Worm (Caenorhabditis elegans) whole organism, late embryonic: ENCODE measurements around the gene irld-19.

Experiments
- C38D4.7 ChIP-seq: fragments of 200-800 bp; sonication (Bioruptor generic); optimal IDR thresholded peaks from 2 replicates; lab custom pipeline; 2018; ENCODE audit warnings: mild to moderate bottlenecking, missing genetic modification characterization, moderate library complexity, missing compliant biosample characterization
- F13H6.1 ChIP-seq: sonication (generic microtip); optimal IDR thresholded peaks from 2 replicates; lab custom pipeline; 2016; ENCODE audit warnings: missing genetic modification characterization, missing compliant biosample characterization
- K02D7.2 ChIP-seq: sonication (generic microtip); optimal IDR thresholded peaks from 2 replicates; lab custom pipeline; 2017; ENCODE audit warnings: mild to moderate bottlenecking, missing genetic modification characterization, missing compliant biosample characterization
- K09A11.1 ChIP-seq: sonication (generic microtip); optimal IDR thresholded peaks from 2 replicates; lab custom pipeline; 2017; ENCODE audit warnings: antibody characterized with exemption, mild to moderate bottlenecking, missing genetic modification characterization, missing compliant biosample characterization; ENCODE audit not compliant: insufficient read depth
- T23F11.4 ChIP-seq: fragments of 200-800 bp; sonication (Bioruptor generic); optimal IDR thresholded peaks from 2 replicates; lab custom pipeline; 2018; ENCODE audit warnings: mild to moderate bottlenecking, missing genetic modification characterization, missing compliant biosample characterization
- ahr-1 ChIP-seq: sonication (generic microtip); optimal IDR thresholded peaks from 2 replicates; lab custom pipeline; 2016; ENCODE audit warnings: missing genetic modification characterization, missing compliant biosample characterization
- ceh-18 ChIP-seq: sonication (generic microtip); optimal IDR thresholded peaks from 2 replicates; lab custom pipeline; 2016; ENCODE audit warnings: missing genetic modification characterization, missing compliant biosample characterization
- ceh-19 ChIP-seq: fragments of 200-800 bp; sonication (Bioruptor generic); optimal IDR thresholded peaks from 2 replicates; lab custom pipeline; 2018; ENCODE audit warnings: mild to moderate bottlenecking, missing genetic modification characterization, missing compliant biosample characterization
- ceh-22 ChIP-seq: sonication (generic microtip); optimal IDR thresholded peaks from 2 replicates; lab custom pipeline; 2017; ENCODE audit warnings: missing biosample characterization, missing genetic modification characterization
- ceh-24 ChIP-seq: sonication (generic microtip); optimal IDR thresholded peaks from 2 replicates; lab custom pipeline; 2016; ENCODE audit warnings: mild to moderate bottlenecking, missing genetic modification characterization, missing compliant biosample characterization
- ceh-30 ChIP-seq: fragments of 150-350 bp; optimal IDR thresholded peaks from 2 replicates; lab custom pipeline; 2014; ENCODE audit warnings: missing biosample characterization, missing genetic modification characterization
- ceh-31 ChIP-seq: sonication (generic microtip); optimal IDR thresholded peaks from 2 replicates; lab custom pipeline; 2016; ENCODE audit warnings: missing genetic modification characterization, missing compliant biosample characterization
- ceh-34 ChIP-seq: sonication (generic microtip); optimal IDR thresholded peaks from 2 replicates; lab custom pipeline; 2016; ENCODE audit warnings: mild to moderate bottlenecking, missing genetic modification characterization, missing compliant biosample characterization
- ceh-45 ChIP-seq: fragments of 200-800 bp; sonication (Bioruptor generic); IDR thresholded peaks from 2 replicates; pipeline ENCODE4 v1.3.6; 2022; ENCODE audit warnings: missing genetic modification reagents, missing genetic modification characterization, missing compliant biosample characterization
- ceh-48 ChIP-seq: sonication (generic microtip); optimal IDR thresholded peaks from 2 replicates; lab custom pipeline; 2016; ENCODE audit warnings: missing genetic modification characterization, inconsistent platforms, missing compliant biosample characterization
- ceh-6 ChIP-seq: fragments of 200-800 bp; sonication (Bioruptor generic); optimal IDR thresholded peaks from 2 replicates; lab custom pipeline; 2018; ENCODE audit warnings: mild to moderate bottlenecking, missing genetic modification characterization, missing compliant biosample characterization
- ceh-9 ChIP-seq: sonication (generic microtip); optimal IDR thresholded peaks from 2 replicates; lab custom pipeline; 2016; ENCODE audit warnings: mild to moderate bottlenecking, missing genetic modification characterization, inconsistent platforms, missing compliant biosample characterization
- elt-2 ChIP-seq: sonication (generic microtip); optimal IDR thresholded peaks from 2 replicates; lab custom pipeline; 2016; ENCODE audit warnings: missing genetic modification reagents, missing genetic modification characterization, missing compliant biosample characterization
- eyg-1 ChIP-seq: sonication (generic microtip); optimal IDR thresholded peaks from 2 replicates; lab custom pipeline; 2016; ENCODE audit warnings: missing genotype, missing genetic modification characterization, missing compliant biosample characterization
- fax-1 ChIP-seq: sonication (generic microtip); optimal IDR thresholded peaks from 2 replicates; lab custom pipeline; 2016; ENCODE audit warnings: missing genotype, missing genetic modification characterization, missing compliant biosample characterization
- fkh-10 ChIP-seq: fragments of 150-350 bp; optimal IDR thresholded peaks from 2 replicates; lab custom pipeline; 2014; ENCODE audit warnings: missing biosample characterization, missing genetic modification reagents, missing genetic modification characterization
- hlh-6 ChIP-seq: sonication (generic microtip); optimal IDR thresholded peaks from 2 replicates; lab custom pipeline; 2016; ENCODE audit warnings: missing genotype, missing genetic modification characterization, missing compliant biosample characterization
- lin-11 ChIP-seq: fragments of 200-800 bp; sonication (Bioruptor generic); optimal IDR thresholded peaks from 2 replicates; lab custom pipeline; 2018; ENCODE audit warnings: mild to moderate bottlenecking, missing genetic modification characterization, missing compliant biosample characterization
- madf-2 ChIP-seq: sonication (generic microtip); optimal IDR thresholded peaks from 2 replicates; lab custom pipeline; 2017; ENCODE audit warnings: missing genetic modification characterization, missing compliant biosample characterization
- mec-3 ChIP-seq: sonication (generic microtip); optimal IDR thresholded peaks from 2 replicates; lab custom pipeline; 2016; ENCODE audit warnings: borderline replicate concordance, missing genetic modification characterization, missing compliant biosample characterization
- npax-4 ChIP-seq: sonication (generic microtip); optimal IDR thresholded peaks from 2 replicates; lab custom pipeline; 2016; ENCODE audit warnings: missing genetic modification characterization, missing compliant biosample characterization
- pat-9 ChIP-seq: fragments of 200-800 bp; sonication (Bioruptor generic); optimal IDR thresholded peaks from 2 replicates; lab custom pipeline; 2018; ENCODE audit warnings: mild to moderate bottlenecking, missing genetic modification characterization, moderate library complexity, missing compliant biosample characterization
- pha-4 ChIP-seq: fragments of 150-350 bp; optimal IDR thresholded peaks from 2 replicates; lab custom pipeline; 2018; ENCODE audit warnings: missing biosample characterization, missing genetic modification reagents, missing genetic modification characterization
- pqm-1 ChIP-seq: sonication (generic microtip); optimal IDR thresholded peaks from 2 replicates; lab custom pipeline; 2016; ENCODE audit warnings: missing genetic modification characterization, missing compliant biosample characterization
- ref-2 ChIP-seq: sonication (generic microtip); optimal IDR thresholded peaks from 2 replicates; lab custom pipeline; 2016; ENCODE audit warnings: missing genetic modification characterization, missing compliant biosample characterization
- rnt-1 ChIP-seq: sonication (generic microtip); optimal IDR thresholded peaks from 2 replicates; lab custom pipeline; 2016; ENCODE audit warnings: missing genetic modification characterization, missing compliant biosample characterization
- sdc-2 ChIP-seq: sonication (generic microtip); optimal IDR thresholded peaks from 2 replicates; lab custom pipeline; 2016; ENCODE audit warnings: missing genotype, missing genetic modification characterization, missing compliant biosample characterization
- sox-4 ChIP-seq: sonication (generic microtip); optimal IDR thresholded peaks from 2 replicates; lab custom pipeline; 2017; ENCODE audit warnings: mild to moderate bottlenecking, missing genetic modification characterization, inconsistent platforms, missing compliant biosample characterization
- tbx-2 ChIP-seq: sonication (generic microtip); optimal IDR thresholded peaks from 2 replicates; lab custom pipeline; 2016; ENCODE audit warnings: missing genetic modification characterization, missing compliant biosample characterization
- unc-3 ChIP-seq, 2 experiments: fragments of 200-800 bp in 1 of 2; sonication (Bioruptor generic) in 1 of 2; sonication (generic microtip) in 1 of 2; conservative IDR thresholded peaks in 1 of 2; optimal IDR thresholded peaks in 1 of 2; 2 replicates each; pipeline versions ENCODE4 v1.3.6 to Lab custom; 2016 to 2022; ENCODE audit warnings: missing compliant biosample characterization in 2 of 2, missing genetic modification characterization in 2 of 2, missing genetic modification reagents in 1 of 2
- unc-42 ChIP-seq: sonication (generic microtip); optimal IDR thresholded peaks from 2 replicates; lab custom pipeline; 2016; ENCODE audit warnings: missing genotype, missing genetic modification characterization, missing compliant biosample characterization
- zip-5 ChIP-seq: sonication (generic microtip); optimal IDR thresholded peaks from 2 replicates; lab custom pipeline; 2016; ENCODE audit warnings: missing genetic modification characterization, missing compliant biosample characterization

irld-19 gene

ce11 chrIII:12764241-12764640 lies at the start of gene irld-19, which contains the start of gene irld-61:
TSS of gene irld-19 (minus strand) at chrIII:12764341.
TSS of gene irld-61 (plus strand) at chrIII:12764553.
- TF ChIP-seq pat-9 (tag; lab: Kevin White, UChicago) (no peak), madf-2 (tag; lab: Kevin White, UChicago) (no peak), ceh-6 (GFP tag; lab: Kevin White, UChicago) (no peak), sdc-2 (tag; lab: Kevin White, UChicago) (no peak), zip-5 (tag; lab: Kevin White, UChicago) (no peak), hlh-6 (no peak)
- TF ChIP-seq, all 69 proteins: peak for 0

ce11 chrIII:12813193-12813592 lies 49.1 kb upstream of the irld-19 start, which contains the start of gene BE10.4:
TSS of gene BE10.4 (plus strand) at chrIII:12813493.
- TF ChIP-seq K02D7.2 (no peak), ceh-18 (tag; lab: Kevin White, UChicago) (no peak), lin-11 (tag; lab: Kevin White, UChicago) (no peak), ceh-6 (GFP tag; lab: Kevin White, UChicago) (no peak), elt-2 (tag; lab: Kevin White, UChicago) (no peak), unc-3 (GFP tag; conservative IDR thresholded peaks at IDR 0.05; lab: Robert Waterston, UW) (no peak), unc-3 (tag; optimal IDR thresholded peaks at IDR 0.05; lab: Kevin White, UChicago) (no peak), tbx-2 (no peak), ceh-45 (GFP tag; lab: Robert Waterston, UW) (no peak), ceh-30 (tag; lab: Kevin White, UChicago) (no peak), pqm-1 (tag; lab: Kevin White, UChicago) (no peak), sdc-2 (tag; lab: Kevin White, UChicago) (no peak), fkh-10 (GFP tag; lab: Kevin White, UChicago) (no peak), ref-2 (tag; lab: Kevin White, UChicago) (no peak), sox-4 (tag; lab: Kevin White, UChicago) (no peak), ceh-34 (tag; lab: Kevin White, UChicago) (no peak), eyg-1 (tag; lab: Kevin White, UChicago) (no peak), fax-1 (no peak), unc-42 (no peak)

ce11 chrIII:12807726-12808125 lies 43.6 kb upstream of the irld-19 start, which contains the start of gene BE10.3:
TSS of gene BE10.3 (plus strand) at chrIII:12808026.
- TF ChIP-seq C38D4.7, result no peak
- TF ChIP-seq T23F11.4 (GFP tag; lab: Kevin White, UChicago), result no peak
- no peak for TF ChIP-seq ceh-24 (tag; lab: Kevin White, UChicago)
- TF ChIP-seq ceh-48, result no peak
- no peak for TF ChIP-seq mec-3 (tag; lab: Kevin White, UChicago)
- no peak for TF ChIP-seq K02D7.2
- TF ChIP-seq npax-4 (tag; lab: Kevin White, UChicago), result no peak
- no peak for TF ChIP-seq ceh-31
- TF ChIP-seq, all 69 proteins: peak for 0

- no peak for TF ChIP-seq F13H6.1 (tag; lab: Kevin White, UChicago)
Measured at ce11 chrIII:12806712-12807111, 42.6 kb upstream of the irld-19 start, which contains the start of gene BE10.5. TSS of gene BE10.5 (minus strand) at chrIII:12806812.

ce11 chrIII:12800529-12800928 lies 36.4 kb upstream of the irld-19 start:
- TF ChIP-seq pha-4 (tag; lab: Kevin White, UChicago) (no peak), rnt-1 (tag; lab: Kevin White, UChicago) (peak; percentile 69), ceh-48 (no peak)

ce11 chrIII:12798469-12798868 lies 34.3 kb upstream of the irld-19 start, which contains the start of gene agmo-1:
TSS of gene agmo-1 (minus strand) at chrIII:12798569.
- no peak for TF ChIP-seq K09A11.1 (tag; lab: Kevin White, UChicago)
- no peak for TF ChIP-seq ceh-19
- TF ChIP-seq pha-4 (tag; lab: Kevin White, UChicago), result no peak
- TF ChIP-seq ahr-1, result no peak
- no peak for TF ChIP-seq ceh-22
- no peak for TF ChIP-seq ceh-18 (tag; lab: Kevin White, UChicago)
- no peak for TF ChIP-seq elt-2 (tag; lab: Kevin White, UChicago)
- no peak for TF ChIP-seq zip-5 (tag; lab: Kevin White, UChicago)
- TF ChIP-seq ceh-9 (tag; lab: Kevin White, UChicago), result no peak
- no peak for TF ChIP-seq T23F11.4 (GFP tag; lab: Kevin White, UChicago)
- TF ChIP-seq, all 69 proteins: peak for 0
